Fruit fly (Drosophila melanogaster) whole organism, adult: ENCODE data around the gene CG17782.

Source experiments
- CG11617 ChIP-seq: fragments of 200-800 bp; sonication (Bioruptor generic); optimal IDR thresholded peaks from 2 replicates; lab custom pipeline; 2017; ENCODE audit warnings: mild to moderate bottlenecking, missing biosample characterization, missing genetic modification reagents, missing genetic modification characterization
- CG12768 ChIP-seq: fragments of 200-800 bp; sonication (Bioruptor generic); optimal IDR thresholded peaks from 2 replicates; lab custom pipeline; 2017; ENCODE audit warnings: missing biosample characterization, missing genetic modification characterization, mild to moderate bottlenecking, moderate library complexity, missing genetic modification reagents
- CG14711 ChIP-seq: fragments of 200-800 bp; sonication (Bioruptor generic); optimal IDR thresholded peaks from 2 replicates; lab custom pipeline; 2018; ENCODE audit warnings: missing biosample characterization, mild to moderate bottlenecking, missing genetic modification characterization, moderate library complexity
- CG1620 ChIP-seq: fragments of 200-800 bp; sonication (Bioruptor generic); optimal IDR thresholded peaks from 2 replicates; lab custom pipeline; 2016; ENCODE audit warnings: missing biosample characterization, missing genetic modification characterization
- CG33017 ChIP-seq: fragments of 200-800 bp; sonication (Bioruptor generic); optimal IDR thresholded peaks from 2 replicates; lab custom pipeline; 2018; ENCODE audit warnings: missing biosample characterization, mild to moderate bottlenecking, missing genetic modification characterization, moderate library complexity
- CG5204 ChIP-seq: fragments of 200-800 bp; sonication (Bioruptor generic); optimal IDR thresholded peaks from 2 replicates; lab custom pipeline; 2016; ENCODE audit warnings: missing biosample characterization, missing genetic modification characterization
- CG7045 ChIP-seq: fragments of 200-800 bp; sonication (Bioruptor generic); optimal IDR thresholded peaks from 2 replicates; lab custom pipeline; 2017; ENCODE audit warnings: missing biosample characterization, mild to moderate bottlenecking, missing genetic modification characterization
- CG7101 ChIP-seq: fragments of 200-800 bp; sonication (Bioruptor generic); optimal IDR thresholded peaks from 2 replicates; lab custom pipeline; 2018; ENCODE audit warnings: missing biosample characterization, mild to moderate bottlenecking, missing genetic modification characterization, moderate library complexity
- Clk ChIP-seq: fragments of 200-800 bp; sonication (Bioruptor generic); optimal IDR thresholded peaks from 2 replicates; lab custom pipeline; 2017; ENCODE audit warnings: missing biosample characterization, missing genetic modification characterization
- Crg-1 ChIP-seq: fragments of 200-800 bp; sonication (Bioruptor generic); optimal IDR thresholded peaks from 2 replicates; lab custom pipeline; 2016; ENCODE audit warnings: missing biosample characterization, missing genetic modification characterization
- Hr96 ChIP-seq: fragments of 200-800 bp; sonication (Bioruptor generic); optimal IDR thresholded peaks from 2 replicates; lab custom pipeline; 2016; ENCODE audit warnings: missing biosample characterization, missing genetic modification characterization
- Mnt ChIP-seq: fragments of 200-800 bp; sonication (Bioruptor generic); optimal IDR thresholded peaks from 2 replicates; lab custom pipeline; 2016; ENCODE audit warnings: missing biosample characterization, mild to moderate bottlenecking, missing genetic modification characterization
- bab1 ChIP-seq: fragments of 200-800 bp; sonication (Bioruptor generic); optimal IDR thresholded peaks from 3 replicates; lab custom pipeline; 2019; ENCODE audit warnings: missing biosample characterization, mild to moderate bottlenecking, missing genetic modification characterization, moderate library complexity
- cic ChIP-seq: fragments of 200-800 bp; sonication (Bioruptor generic); optimal IDR thresholded peaks from 2 replicates; lab custom pipeline; 2017; ENCODE audit warnings: missing biosample characterization, mild to moderate bottlenecking, missing genetic modification characterization, moderate library complexity
- cnc ChIP-seq, 2 experiments: fragments of >200 bp; optimal IDR thresholded peaks; 2 replicates each; lab custom pipeline; 2017
- kay ChIP-seq: fragments of 200-800 bp; sonication (Bioruptor generic); peaks from one replicate; lab custom pipeline; 2016; ENCODE audit warnings: missing biosample characterization, missing genetic modification characterization, borderline replicate concordance
- ovo ChIP-seq: fragments of 200-800 bp; sonication (Bioruptor generic); optimal IDR thresholded peaks from 2 replicates; lab custom pipeline; 2016; ENCODE audit warnings: missing biosample characterization, missing genetic modification characterization
- pad ChIP-seq: fragments of 200-800 bp; sonication (Bioruptor generic); optimal IDR thresholded peaks from 3 replicates; lab custom pipeline; 2017; ENCODE audit warnings: missing biosample characterization, missing genetic modification characterization, mild to moderate bottlenecking, moderate library complexity, missing genetic modification reagents
- tj ChIP-seq: fragments of 200-800 bp; sonication (Bioruptor generic); optimal IDR thresholded peaks from 3 replicates; lab custom pipeline; 2017; ENCODE audit warnings: missing biosample characterization, mild to moderate bottlenecking, missing genetic modification characterization, moderate library complexity
- toe ChIP-seq: fragments of 200-800 bp; sonication (Bioruptor generic); optimal IDR thresholded peaks from 2 replicates; lab custom pipeline; 2016; ENCODE audit warnings: missing biosample characterization, missing genetic modification characterization

CG17782 gene

DNA sequence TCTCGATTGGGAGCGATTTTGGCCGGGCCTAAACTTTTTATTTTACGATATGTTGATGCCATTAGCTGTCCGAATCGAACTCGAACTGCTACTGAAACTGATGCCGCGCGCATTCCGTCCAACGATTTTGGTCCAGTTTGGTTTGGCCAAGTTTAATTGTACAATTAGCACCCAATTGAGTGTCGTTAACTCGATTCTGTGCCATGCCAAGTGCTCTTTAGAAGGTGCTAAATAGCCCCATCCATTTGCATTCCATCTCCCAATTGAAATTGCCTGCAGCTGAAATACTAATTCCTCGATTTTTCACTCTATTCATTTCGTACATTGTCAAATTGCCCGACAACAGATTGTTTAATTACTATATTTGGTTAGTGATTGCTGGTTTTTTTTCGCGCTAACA lies 3.0 kb upstream of the CG17782 start, which contains the start of gene CG17781:
Gene CG17781, minus strand, starts transcription at position 101 of the 400 bp plus-strand sequence.
- TF ChIP-seq Clk (GFP tag; lab: Kevin White, UChicago), result no peak
- no peak for TF ChIP-seq CG7045
- no peak for TF ChIP-seq kay (GFP tag; lab: Kevin White, UChicago)
- TF ChIP-seq tj (GFP tag; lab: Kevin White, UChicago), result no peak
- no peak for TF ChIP-seq CG1620 (GFP tag; lab: Kevin White, UChicago)
- TF ChIP-seq Crg-1 (GFP tag; lab: Kevin White, UChicago), result no peak
- no peak for TF ChIP-seq Hr96 (GFP tag; lab: Kevin White, UChicago)
- TF ChIP-seq cic, result no peak
- TF ChIP-seq ovo (GFP tag; lab: Kevin White, UChicago), result no peak

- no peak for TF ChIP-seq CG5204 (GFP tag; lab: Kevin White, UChicago)
- no peak for TF ChIP-seq Crg-1 (GFP tag; lab: Kevin White, UChicago)
- no peak for TF ChIP-seq CG7101
- TF ChIP-seq cic, result no peak
- TF ChIP-seq cnc (optimal IDR thresholded peaks at IDR 0.05; lab: Kevin White, UChicago), result no peak
- no peak for TF ChIP-seq bab1 (GFP tag; lab: Kevin White, UChicago)
- no peak for TF ChIP-seq kay (GFP tag; lab: Kevin White, UChicago)
- TF ChIP-seq CG11617 (GFP tag; lab: Kevin White, UChicago), result no peak
- no peak for TF ChIP-seq tj (GFP tag; lab: Kevin White, UChicago)
- no peak for TF ChIP-seq CG7045
- TF ChIP-seq CG1620 (GFP tag; lab: Kevin White, UChicago), result no peak
- no peak for TF ChIP-seq Clk (GFP tag; lab: Kevin White, UChicago)
- TF ChIP-seq CG14711 (tag; lab: Kevin White, UChicago), result no peak
- TF ChIP-seq toe (GFP tag; lab: Kevin White, UChicago), result no peak
Measured at dm6 chr3R:24369268-24369667, 3.3 kb downstream of the CG17782 start, which contains the start of gene CG13614. Gene CG13614 (plus strand): TSS chr3R:24369568.

- TF ChIP-seq pad (GFP tag; lab: Kevin White, UChicago) (no peak), cnc (optimal IDR thresholded peaks at IDR 0.05; lab: Kevin White, UChicago) (no peak), CG1620 (GFP tag; lab: Kevin White, UChicago) (no peak), ovo (GFP tag; lab: Kevin White, UChicago) (no peak), bab1 (GFP tag; lab: Kevin White, UChicago) (no peak)
Measured at dm6 chr3R:24368064-24368463, 4.5 kb downstream of the CG17782 start, which contains the start of the genes CG42812 and CG33341. Gene CG42812 (minus strand): TSS chr3R:24368164. Gene CG33341 (plus strand): TSS chr3R:24368358.

- TF ChIP-seq ovo (GFP tag; lab: Kevin White, UChicago) (no peak), CG33017 (tag; lab: Kevin White, UChicago) (no peak), toe (GFP tag; lab: Kevin White, UChicago) (no peak), kay (GFP tag; lab: Kevin White, UChicago) (no peak), pad (GFP tag; lab: Kevin White, UChicago) (no peak), CG1620 (GFP tag; lab: Kevin White, UChicago) (no peak), tj (GFP tag; lab: Kevin White, UChicago) (no peak), cic (no peak), bab1 (GFP tag; lab: Kevin White, UChicago) (no peak), Hr96 (GFP tag; lab: Kevin White, UChicago) (no peak), CG12768 (GFP tag; lab: Kevin White, UChicago) (no peak), cnc (optimal IDR thresholded peaks at IDR 0.05; lab: Kevin White, UChicago) (no peak), CG14711 (tag; lab: Kevin White, UChicago) (no peak), Crg-1 (GFP tag; lab: Kevin White, UChicago) (no peak), Clk (GFP tag; lab: Kevin White, UChicago) (no peak), CG7045 (no peak)
Measured at dm6 chr3R:24367120-24367519, 5.4 kb downstream of the CG17782 start, which contains the start of gene CG42811. Gene CG42811 (minus strand): TSS chr3R:24367220.

dm6 chr3R:24364880-24365604 lies 7.5 kb downstream of the CG17782 start, which contains the start of the genes CG17784 and CG13613:
Gene CG17784 (minus strand): TSS chr3R:24364980.
Gene CG13613 (plus strand): TSS chr3R:24365554.
- TF ChIP-seq CG7045 (no peak), Mnt (GFP tag; lab: Kevin White, UChicago) (no peak), pad (GFP tag; lab: Kevin White, UChicago) (no peak), CG14711 (tag; lab: Kevin White, UChicago) (no peak), CG11617 (GFP tag; lab: Kevin White, UChicago) (no peak), Crg-1 (GFP tag; lab: Kevin White, UChicago) (no peak), toe (GFP tag; lab: Kevin White, UChicago) (no peak), kay (GFP tag; lab: Kevin White, UChicago) (no peak), tj (GFP tag; lab: Kevin White, UChicago) (no peak), ovo (GFP tag; lab: Kevin White, UChicago) (no peak), bab1 (GFP tag; lab: Kevin White, UChicago) (no peak), CG5204 (GFP tag; lab: Kevin White, UChicago) (no peak), Hr96 (GFP tag; lab: Kevin White, UChicago) (no peak), Clk (GFP tag; lab: Kevin White, UChicago) (no peak), CG7101 (no peak), cic (no peak)

DNA sequence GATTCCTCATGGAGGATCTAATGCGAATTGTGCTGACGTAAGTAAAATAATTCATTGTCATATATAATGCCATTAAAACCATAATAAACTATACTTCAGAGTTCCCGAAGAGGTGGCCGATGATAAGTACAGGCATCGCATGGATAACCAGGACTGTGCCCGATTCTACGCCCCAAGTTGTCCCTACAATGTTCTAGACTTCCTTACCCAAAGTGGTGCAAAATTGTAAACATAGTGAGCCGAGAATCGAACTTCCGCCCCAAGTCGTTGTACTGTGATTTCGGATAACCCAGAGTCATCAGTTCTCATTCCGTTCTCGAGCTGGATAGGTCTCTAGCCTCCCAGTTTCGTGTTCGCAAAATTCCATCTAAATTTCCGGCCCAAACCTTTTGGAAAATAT lies 9.7 kb downstream of the CG17782 start, which contains the start of gene CG33340:
Gene CG33340, plus strand, starts transcription at position 301 of the 400 bp plus-strand sequence.
- TF ChIP-seq CG11617 (GFP tag; lab: Kevin White, UChicago), result no peak
- no peak for TF ChIP-seq bab1 (GFP tag; lab: Kevin White, UChicago)
- no peak for TF ChIP-seq Hr96 (GFP tag; lab: Kevin White, UChicago)
- no peak for TF ChIP-seq Mnt (GFP tag; lab: Kevin White, UChicago)
- no peak for TF ChIP-seq cic
- no peak for TF ChIP-seq CG7101
- TF ChIP-seq ovo (GFP tag; lab: Kevin White, UChicago), result no peak
- no peak for TF ChIP-seq CG14711 (tag; lab: Kevin White, UChicago)
